Worm (Caenorhabditis elegans) whole organism, L2 larva: Measurements from ENCODE around the gene T21B4.3.

ENCODE experiments used
- ama-1 ChIP-seq: fragments of 150-350 bp; optimal IDR thresholded peaks from 2 replicates; lab custom pipeline; 2018; ENCODE audit warnings: inconsistent platforms
- zag-1 ChIP-seq: fragments of 150-350 bp; optimal IDR thresholded peaks from 2 replicates; lab custom pipeline; 2014; ENCODE audit warnings: missing biosample characterization, missing genetic modification characterization

ce11 chrII:12507038-12507437 is 10.2 kb upstream of the T21B4.3 start, which contains the start of gene srh-68:
- TF ChIP-seq ama-1 (lab: Kevin White, UChicago) (no peak), zag-1 (tag; lab: Kevin White, UChicago) (no peak)
